Fruit fly (Drosophila melanogaster) whole organism, pupa: Measurements from ENCODE around the gene CG14324.

Source experiments
- CG10348 ChIP-seq: fragments of 200-800 bp; sonication (Bioruptor generic); IDR thresholded peaks from 2 replicates; pipeline ENCODE4 v1.3.6; 2022; ENCODE audit warnings: missing biosample characterization, missing genetic modification characterization
- CG12605 ChIP-seq: fragments of 200-800 bp; sonication (Bioruptor generic); IDR thresholded peaks from 2 replicates; pipeline ENCODE4 v1.3.6; 2022; ENCODE audit warnings: missing biosample characterization, missing genetic modification characterization
- CG13204 ChIP-seq: fragments of 200-800 bp; sonication (Bioruptor generic); optimal IDR thresholded peaks from 2 replicates; lab custom pipeline; 2018; ENCODE audit warnings: missing biosample characterization, mild to moderate bottlenecking, missing genetic modification characterization, moderate library complexity
- CG14655 ChIP-seq: fragments of 200-800 bp; sonication (Bioruptor generic); optimal IDR thresholded peaks from 3 replicates; lab custom pipeline; 2017; ENCODE audit warnings: mild to moderate bottlenecking, missing biosample characterization, missing genetic modification reagents, missing genetic modification characterization
- CG15710 ChIP-seq: fragments of 200-800 bp; sonication (Bioruptor generic); optimal IDR thresholded peaks from 2 replicates; lab custom pipeline; 2018; ENCODE audit warnings: missing biosample characterization, mild to moderate bottlenecking, missing genetic modification characterization, moderate library complexity
- CG17806 ChIP-seq: fragments of 200-800 bp; sonication (Bioruptor generic); optimal IDR thresholded peaks from 2 replicates; lab custom pipeline; 2018; ENCODE audit warnings: missing biosample characterization, mild to moderate bottlenecking, missing genetic modification characterization, moderate library complexity
- CG32121 ChIP-seq: fragments of 200-800 bp; sonication (Bioruptor generic); IDR thresholded peaks from 2 replicates; pipeline ENCODE4 v1.3.6; 2022; ENCODE audit warnings: missing biosample characterization, missing genetic modification characterization
- CG34367 ChIP-seq: fragments of 200-800 bp; sonication (Bioruptor generic); optimal IDR thresholded peaks from 2 replicates; lab custom pipeline; 2018; ENCODE audit warnings: missing biosample characterization, mild to moderate bottlenecking, missing genetic modification characterization
- CG4496 ChIP-seq: fragments of 200-800 bp; sonication (Bioruptor generic); IDR thresholded peaks from 3 replicates; pipeline ENCODE4 v1.3.6; 2022; ENCODE audit warnings: missing biosample characterization, missing genetic modification characterization
- CG8159 ChIP-seq: fragments of 200-800 bp; sonication (Bioruptor generic); optimal IDR thresholded peaks from 3 replicates; lab custom pipeline; 2018; ENCODE audit warnings: missing biosample characterization, mild to moderate bottlenecking, missing genetic modification characterization, moderate library complexity
- CG8301 ChIP-seq: fragments of 200-800 bp; sonication (Bioruptor generic); optimal IDR thresholded peaks from 2 replicates; lab custom pipeline; 2018; ENCODE audit warnings: missing biosample characterization, mild to moderate bottlenecking, missing genetic modification characterization
- CG9948 ChIP-seq: fragments of 200-800 bp; sonication (Bioruptor generic); optimal IDR thresholded peaks from 2 replicates; lab custom pipeline; 2018; ENCODE audit warnings: missing biosample characterization, mild to moderate bottlenecking, missing genetic modification characterization, moderate library complexity
- D1 ChIP-seq: fragments of 200-800 bp; sonication (Bioruptor generic); optimal IDR thresholded peaks from 2 replicates; lab custom pipeline; 2018; ENCODE audit warnings: missing biosample characterization, mild to moderate bottlenecking, missing genetic modification characterization, moderate library complexity
- EcR ChIP-seq: fragments of 200-800 bp; sonication (Bioruptor generic); optimal IDR thresholded peaks from 3 replicates; lab custom pipeline; 2019; ENCODE audit warnings: missing biosample characterization, missing genetic modification characterization, mild to moderate bottlenecking, moderate library complexity, missing genetic modification reagents
- Ets98B ChIP-seq: fragments of 200-800 bp; sonication (Bioruptor generic); IDR thresholded peaks from 2 replicates; pipeline ENCODE4 v1.3.6; 2022; ENCODE audit warnings: missing biosample characterization, missing genetic modification characterization
- Pif1A ChIP-seq: fragments of 200-800 bp; sonication (Bioruptor generic); optimal IDR thresholded peaks from 3 replicates; lab custom pipeline; 2016; ENCODE audit warnings: missing biosample characterization, missing genetic modification characterization
- Pif1B ChIP-seq: fragments of 200-800 bp; sonication (Bioruptor generic); optimal IDR thresholded peaks from 3 replicates; lab custom pipeline; 2016; ENCODE audit warnings: missing biosample characterization, missing genetic modification characterization
- Snoo ChIP-seq: fragments of 200-800 bp; sonication (Bioruptor generic); optimal IDR thresholded peaks from 3 replicates; lab custom pipeline; 2017; ENCODE audit warnings: missing biosample characterization, mild to moderate bottlenecking, missing genetic modification characterization, inconsistent platforms
- fd96Ca ChIP-seq: fragments of 200-800 bp; sonication (Bioruptor generic); IDR thresholded peaks from 3 replicates; pipeline ENCODE4 v1.3.6; 2022; ENCODE audit warnings: missing biosample characterization, missing genetic modification characterization
- gl ChIP-seq: fragments of 200-800 bp; sonication (Bioruptor generic); optimal IDR thresholded peaks from 2 replicates; lab custom pipeline; 2018; ENCODE audit warnings: missing biosample characterization, mild to moderate bottlenecking, missing genetic modification characterization
- rn ChIP-seq: fragments of 200-800 bp; sonication (Bioruptor generic); IDR thresholded peaks from 2 replicates; pipeline ENCODE4 v1.3.6; 2022; ENCODE audit warnings: missing biosample characterization, missing genetic modification characterization

CG14324 gene

dm6 chr3R:17619726-17620282, 1.2 kb upstream of the CG14324 start:
- TF ChIP-seq CG8159 (tag; lab: Kevin White, UChicago) (peak; percentile 68), CG9948 (peak; percentile 36), Pif1B (peak; percentile 82), rn (GFP tag; lab: Robert Waterston, UW) (peak; percentile 58; the same call in 1 of the 2 replicates), CG14655 (peak; percentile 62), CG17806 (peak; percentile 55), CG10348 (GFP tag; lab: Robert Waterston, UW) (no peak), CG8301 (peak; percentile 66), gl (tag; lab: Kevin White, UChicago) (peak; percentile 87), Pif1A (GFP tag; lab: Kevin White, UChicago) (peak; percentile 61), Ets98B (peak; percentile 79), CG4496 (peak; percentile 83), CG13204 (peak; percentile 39), CG34367 (tag; lab: Kevin White, UChicago) (peak; percentile 30), D1 (peak; percentile 45), EcR (GFP tag; lab: Kevin White, UChicago) (peak; percentile 46), CG32121 (GFP tag; lab: Robert Waterston, UW) (peak; percentile 55), fd96Ca (GFP tag; lab: Robert Waterston, UW) (peak; percentile 64), CG12605 (GFP tag; lab: Robert Waterston, UW) (peak; percentile 98), Snoo (tag; lab: Kevin White, UChicago) (peak; percentile 47), CG15710 (tag; lab: Kevin White, UChicago) (peak; percentile 55)

DNA sequence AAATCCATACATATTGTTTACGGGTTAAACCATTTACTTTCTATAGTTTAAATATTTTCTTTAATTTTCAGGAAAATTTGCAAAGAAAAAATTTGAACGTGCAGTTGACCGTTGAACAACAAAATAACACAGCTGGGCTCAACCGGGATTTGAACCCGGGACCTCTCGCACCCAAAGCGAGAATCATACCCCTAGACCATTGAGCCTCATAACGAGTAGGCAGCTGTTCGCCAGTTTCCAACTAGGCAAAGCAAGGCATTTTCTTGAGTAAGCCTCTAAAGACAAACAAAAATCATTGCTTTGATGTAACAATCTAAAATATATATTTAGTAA, 657 bp downstream of the CG14324 start:
- TF ChIP-seq CG32121 (GFP tag; lab: Robert Waterston, UW), result peak; percentile 10; the same call in 1 of the 2 replicates
- no peak for TF ChIP-seq rn (GFP tag; lab: Robert Waterston, UW)
- TF ChIP-seq Ets98B, result peak; percentile 30; the same call in 1 of the 2 replicates
- TF ChIP-seq, all 21 proteins: peak for 2

DNA sequence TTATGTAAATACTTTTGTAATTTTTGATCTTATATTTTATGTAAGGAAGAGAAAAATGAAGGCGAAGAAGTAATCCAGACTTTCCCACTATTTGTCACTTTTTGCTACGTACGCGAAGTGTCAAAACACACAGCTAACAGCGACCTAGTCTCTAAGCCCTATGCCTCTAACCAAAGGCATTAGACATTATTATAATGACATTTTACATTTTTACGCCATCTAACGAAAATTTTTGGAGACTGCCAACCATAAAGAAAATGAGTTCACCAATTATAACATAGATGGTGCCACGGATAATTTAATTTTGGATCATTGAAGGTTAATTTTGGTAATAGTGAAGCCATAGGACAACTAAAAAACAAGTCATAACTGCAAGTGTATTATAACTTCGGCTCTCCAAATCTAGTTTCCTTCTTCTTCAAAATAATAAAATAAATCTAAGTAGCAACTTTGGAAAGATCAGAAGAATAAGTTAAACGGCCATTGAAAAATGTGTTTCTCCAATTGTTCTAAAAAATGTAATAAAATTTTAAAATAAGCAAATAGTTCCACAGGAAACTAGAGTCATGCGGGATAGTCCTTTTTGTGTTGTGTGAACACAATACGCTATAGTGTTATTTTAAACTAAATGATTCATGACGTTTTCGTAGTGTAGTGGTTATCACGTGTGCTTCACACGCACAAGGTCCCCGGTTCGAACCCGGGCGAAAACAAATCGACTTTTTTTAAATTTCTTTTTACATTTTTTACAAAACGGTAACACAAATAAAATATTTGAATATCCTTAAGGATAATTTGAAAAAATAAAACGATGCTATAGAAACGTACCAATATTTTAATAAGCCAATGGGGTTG, 1.3 kb downstream of the CG14324 start:
- TF ChIP-seq CG14655 (no peak), CG34367 (tag; lab: Kevin White, UChicago) (no peak), Ets98B (no peak), D1 (peak; percentile 48), gl (tag; lab: Kevin White, UChicago) (no peak), Pif1B (no peak), fd96Ca (GFP tag; lab: Robert Waterston, UW) (no peak), Pif1A (GFP tag; lab: Kevin White, UChicago) (peak; percentile 45), CG8159 (tag; lab: Kevin White, UChicago) (no peak), CG17806 (peak; percentile 20), rn (GFP tag; lab: Robert Waterston, UW) (no peak)

dm6 chr3R:17616541-17616940, 2.1 kb downstream of the CG14324 start:
- TF ChIP-seq CG14655 (peak; percentile 9), Pif1A (GFP tag; lab: Kevin White, UChicago) (no peak), CG4496 (0 out of 3 replicates have a peak, but pooled peaks have one; percentile 19)

DNA sequence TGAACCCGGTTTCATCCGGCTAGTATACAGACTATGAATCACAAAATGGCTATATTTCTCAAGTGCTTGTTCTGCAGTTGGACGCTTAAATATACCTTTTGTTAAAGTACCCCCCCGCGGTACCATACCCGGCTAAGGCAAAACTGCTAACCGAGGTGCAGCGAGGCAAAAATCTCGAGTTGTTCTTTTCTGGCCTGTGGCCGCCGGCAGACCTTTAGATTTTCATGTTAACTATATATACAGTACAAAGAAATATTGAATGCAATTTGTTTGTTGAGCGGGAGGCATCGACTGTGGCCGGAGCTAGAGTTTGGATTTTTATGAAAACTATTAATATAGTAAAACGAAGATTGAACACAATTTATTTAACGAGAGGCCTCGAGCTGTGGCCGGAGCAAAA, 2.9 kb downstream of the CG14324 start:
- TF ChIP-seq fd96Ca (GFP tag; lab: Robert Waterston, UW) (no peak), Pif1A (GFP tag; lab: Kevin White, UChicago) (no peak)

dm6 chr3R:17615076-17615475, 3.5 kb downstream of the CG14324 start:
- TF ChIP-seq Snoo (tag; lab: Kevin White, UChicago) (no peak), gl (tag; lab: Kevin White, UChicago) (peak; percentile 10)

DNA sequence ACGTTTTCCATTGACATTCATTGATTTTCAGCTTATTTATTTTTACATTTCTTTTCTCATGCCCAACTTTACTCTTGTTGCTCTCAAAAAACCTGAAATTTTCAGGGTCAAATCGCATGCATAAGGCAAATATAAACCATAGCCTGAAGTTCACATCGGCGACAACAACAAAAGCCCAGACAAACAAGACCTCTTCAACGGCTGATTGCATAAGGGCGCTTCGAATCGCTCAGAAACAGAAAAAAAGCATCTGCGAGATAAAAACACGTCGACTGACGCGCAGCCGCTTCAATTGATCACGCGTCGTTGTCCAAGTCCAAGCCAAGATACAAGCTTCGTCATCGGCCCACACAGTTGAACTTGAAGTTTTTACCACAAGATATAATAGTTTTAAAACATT, 5.0 kb downstream of the CG14324 start, which contains the start of gene CG14327:
TSS of gene CG14327 (plus strand) at position 161 of the 400 bp plus-strand sequence.
- TF ChIP-seq rn (GFP tag; lab: Robert Waterston, UW) (no peak), CG32121 (GFP tag; lab: Robert Waterston, UW) (no peak), EcR (GFP tag; lab: Kevin White, UChicago) (peak; percentile 75)
